Worm (Caenorhabditis elegans) whole organism, L2 larva: Measurements from ENCODE around the gene srd-3.
A peak's percentile ranks its signal among the peaks of the same experiment; 100 is the strongest.

Source experiments
- C34F6.9 ChIP-seq: fragments of 150-350 bp; optimal IDR thresholded peaks from 2 replicates; lab custom pipeline; 2014; ENCODE audit warnings: missing biosample characterization, missing genetic modification characterization
- F13H6.1 ChIP-seq: sonication (generic microtip); optimal IDR thresholded peaks from 2 replicates; lab custom pipeline; 2016; ENCODE audit warnings: missing genetic modification characterization, missing compliant biosample characterization
- R02D3.7 ChIP-seq: fragments of 150-350 bp; optimal IDR thresholded peaks from 2 replicates; lab custom pipeline; 2014; ENCODE audit warnings: missing biosample characterization, missing genetic modification characterization
- ZK546.5 ChIP-seq: sonication (generic microtip); optimal IDR thresholded peaks from 2 replicates; lab custom pipeline; 2017; ENCODE audit warnings: missing biosample characterization, missing genetic modification characterization
- alr-1 ChIP-seq: fragments of 150-350 bp; optimal IDR thresholded peaks from 2 replicates; lab custom pipeline; 2014; ENCODE audit warnings: missing biosample characterization, missing genetic modification characterization
- ama-1 ChIP-seq: fragments of 150-350 bp; optimal IDR thresholded peaks from 2 replicates; lab custom pipeline; 2018; ENCODE audit warnings: inconsistent platforms
- blmp-1 ChIP-seq: sonication (generic microtip); optimal IDR thresholded peaks from 2 replicates; lab custom pipeline; 2017; ENCODE audit warnings: missing genetic modification characterization, mild to moderate bottlenecking, missing compliant biosample characterization, antibody characterized with exemption, moderate library complexity; ENCODE audit not compliant: insufficient read depth
- ceh-16 ChIP-seq: fragments of 150-350 bp; optimal IDR thresholded peaks from 2 replicates; lab custom pipeline; 2014; ENCODE audit warnings: missing biosample characterization, missing genetic modification characterization
- crh-2 ChIP-seq: sonication (generic microtip); optimal IDR thresholded peaks from 2 replicates; lab custom pipeline; 2017; ENCODE audit warnings: missing biosample characterization, missing genetic modification characterization
- dmd-4 ChIP-seq: sonication (generic microtip); optimal IDR thresholded peaks from 2 replicates; lab custom pipeline; 2017; ENCODE audit warnings: missing biosample characterization, missing genetic modification characterization
- egl-27 ChIP-seq: sonication (generic microtip); optimal IDR thresholded peaks from 3 replicates; lab custom pipeline; 2017; ENCODE audit warnings: missing biosample characterization, missing genetic modification reagents, missing genetic modification characterization
- elt-1 ChIP-seq: fragments of 150-350 bp; optimal IDR thresholded peaks from 2 replicates; lab custom pipeline; 2014; ENCODE audit warnings: missing biosample characterization, missing genetic modification characterization
- gmeb-1 ChIP-seq: fragments of 150-350 bp; optimal IDR thresholded peaks from 2 replicates; lab custom pipeline; 2014; ENCODE audit warnings: missing biosample characterization, missing genetic modification characterization
- lin-13 ChIP-seq: fragments of 150-350 bp; optimal IDR thresholded peaks from 2 replicates; lab custom pipeline; 2014; ENCODE audit warnings: missing biosample characterization, missing genetic modification reagents, missing genetic modification characterization
- lin-39 ChIP-seq: fragments of 150-350 bp; optimal IDR thresholded peaks from 2 replicates; lab custom pipeline; 2014; ENCODE audit warnings: missing biosample characterization, missing genetic modification reagents, missing genetic modification characterization
- lsy-2 ChIP-seq, 2 experiments: fragments of 150-350 bp in 1 of 2; sonication (generic microtip) in 1 of 2; optimal IDR thresholded peaks; 2 replicates each; lab custom pipeline; 2014 to 2017; ENCODE audit warnings: missing biosample characterization in 2 of 2, missing genetic modification characterization in 2 of 2
- mab-5 ChIP-seq: fragments of 150-350 bp; optimal IDR thresholded peaks from 2 replicates; lab custom pipeline; 2014; ENCODE audit warnings: missing biosample characterization, missing genetic modification characterization
- mbf-1 ChIP-seq: sonication (generic microtip); optimal IDR thresholded peaks from 2 replicates; lab custom pipeline; 2017; ENCODE audit warnings: missing biosample characterization, missing genetic modification characterization
- mdl-1 ChIP-seq, 2 experiments: fragments of 150-350 bp in 1 of 2; sonication (generic microtip) in 1 of 2; optimal IDR thresholded peaks; 2 replicates each; lab custom pipeline; 2017; ENCODE audit warnings: missing biosample characterization in 2 of 2, missing genetic modification characterization in 2 of 2
- nhr-10 ChIP-seq: sonication (generic microtip); optimal IDR thresholded peaks from 2 replicates; lab custom pipeline; 2017; ENCODE audit warnings: missing biosample characterization, missing genetic modification characterization
- nhr-11 ChIP-seq: fragments of 150-350 bp; optimal IDR thresholded peaks from 2 replicates; lab custom pipeline; 2014; ENCODE audit warnings: missing biosample characterization, missing genetic modification characterization
- nhr-12 ChIP-seq: fragments of 150-350 bp; optimal IDR thresholded peaks from 2 replicates; lab custom pipeline; 2014; ENCODE audit warnings: missing biosample characterization, missing genetic modification characterization
- nhr-21 ChIP-seq: fragments of 150-350 bp; optimal IDR thresholded peaks from 2 replicates; lab custom pipeline; 2014; ENCODE audit warnings: missing biosample characterization, missing genetic modification characterization
- nhr-23 ChIP-seq: fragments of 150-350 bp; optimal IDR thresholded peaks from 2 replicates; lab custom pipeline; 2014; ENCODE audit warnings: missing biosample characterization, missing genetic modification reagents, missing genetic modification characterization
- nhr-25 ChIP-seq: fragments of 150-350 bp; sonication (generic microtip); optimal IDR thresholded peaks from 3 replicates; lab custom pipeline; 2014; ENCODE audit warnings: missing biosample characterization, missing genetic modification characterization
- nhr-6 ChIP-seq: fragments of 150-350 bp; optimal IDR thresholded peaks from 2 replicates; lab custom pipeline; 2014; ENCODE audit warnings: missing biosample characterization, missing genetic modification characterization
- nhr-77 ChIP-seq: fragments of 150-350 bp; optimal IDR thresholded peaks from 2 replicates; lab custom pipeline; 2014; ENCODE audit warnings: missing biosample characterization, missing genetic modification characterization
- sma-3 ChIP-seq: sonication (generic microtip); optimal IDR thresholded peaks from 2 replicates; lab custom pipeline; 2016; ENCODE audit warnings: missing genetic modification reagents, missing genetic modification characterization, missing compliant biosample characterization
- sma-9 ChIP-seq, 2 experiments: fragments of 150-350 bp in 1 of 2; sonication (generic microtip) in 1 of 2; optimal IDR thresholded peaks; 2 replicates each; lab custom pipeline; 2014 to 2016; ENCODE audit warnings: missing genetic modification characterization in 2 of 2, mild to moderate bottlenecking in 1 of 2, missing biosample characterization in 1 of 2, missing compliant biosample characterization in 1 of 2, missing genetic modification reagents in 1 of 2, moderate library complexity in 1 of 2
- snpc-4 ChIP-seq: fragments of 150-350 bp; optimal IDR thresholded peaks from 2 replicates; lab custom pipeline; 2014; ENCODE audit warnings: missing biosample characterization, missing genetic modification characterization
- unc-39 ChIP-seq: fragments of 150-350 bp; optimal IDR thresholded peaks from 2 replicates; lab custom pipeline; 2014; ENCODE audit warnings: missing biosample characterization, missing genetic modification characterization
- unc-62 ChIP-seq: fragments of 150-350 bp; optimal IDR thresholded peaks from 2 replicates; lab custom pipeline; 2014; ENCODE audit warnings: missing biosample characterization, missing genetic modification reagents, missing genetic modification characterization
- ztf-1 ChIP-seq: fragments of 200-800 bp; sonication (Bioruptor generic); conservative IDR thresholded peaks from 2 replicates; pipeline ENCODE4 v1.3.6; 2022; ENCODE audit warnings: missing genetic modification characterization, missing compliant biosample characterization
- ztf-11 ChIP-seq: sonication (generic microtip); optimal IDR thresholded peaks from 2 replicates; lab custom pipeline; 2017; ENCODE audit warnings: missing biosample characterization, missing genetic modification characterization
- ztf-4 ChIP-seq: fragments of 150-350 bp; optimal IDR thresholded peaks from 2 replicates; lab custom pipeline; 2014; ENCODE audit warnings: missing biosample characterization, missing genetic modification characterization

Gene srd-3

ce11 chrII:128929-129328, at the start of gene srd-3:
Gene srd-3, minus strand, starts transcription at chrII:129029.
- TF ChIP-seq mab-5 (tag; lab: Kevin White, UChicago) (no peak), dmd-4 (tag; lab: Kevin White, UChicago) (no peak), nhr-12 (no peak), gmeb-1 (tag; lab: Kevin White, UChicago) (no peak), nhr-6 (no peak), nhr-21 (tag; lab: Kevin White, UChicago) (no peak), elt-1 (tag; lab: Kevin White, UChicago) (no peak), lin-39 (no peak), egl-27 (tag; lab: Kevin White, UChicago) (no peak), sma-3 (GFP tag; lab: Kevin White, UChicago) (no peak)

ce11 chrII:178146-178545, 49.3 kb upstream of the srd-3 start:
- TF ChIP-seq nhr-25 (tag; lab: Kevin White, UChicago) (peak; percentile 65), blmp-1 (tag; lab: Kevin White, UChicago) (peak; percentile 39), R02D3.7 (tag; lab: Kevin White, UChicago) (no peak)

ce11 chrII:176622-177021, 47.8 kb upstream of the srd-3 start:
- no peak for TF ChIP-seq lsy-2 (tag; optimal IDR thresholded peaks at IDR 0.05; lab: Kevin White, UChicago)
- peak; percentile 46 for TF ChIP-seq nhr-25 (tag; lab: Kevin White, UChicago)
- TF ChIP-seq, all 48 proteins: peak for 1

DNA sequence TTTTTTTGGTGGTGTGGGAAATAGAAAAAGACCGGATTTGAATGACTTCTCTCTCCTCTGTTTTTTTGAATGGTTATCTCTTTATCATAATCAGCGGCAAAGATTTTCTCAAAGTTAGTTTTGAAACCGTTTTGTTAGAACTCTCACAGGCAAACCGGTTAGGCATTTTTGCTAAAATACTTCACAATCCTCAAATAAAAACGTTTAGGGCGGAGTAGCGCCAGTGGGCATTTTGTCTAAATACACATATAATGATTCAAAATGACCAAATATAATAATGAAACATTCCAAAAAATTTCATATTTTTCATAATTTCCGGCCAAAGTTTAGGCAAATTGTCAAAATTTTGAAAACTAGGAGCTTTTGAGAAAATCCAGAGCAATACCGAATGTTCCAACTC, 47.0 kb upstream of the srd-3 start, which contains the start of gene T01D1.3:
T01D1.3 (minus strand) TSS at position 101 of the 400 bp plus-strand sequence.
- TF ChIP-seq mab-5 (tag; lab: Kevin White, UChicago), result no peak
- no peak for TF ChIP-seq nhr-25 (tag; lab: Kevin White, UChicago)
- no peak for TF ChIP-seq ceh-16 (tag; lab: Kevin White, UChicago)
- no peak for TF ChIP-seq alr-1
- no peak for TF ChIP-seq snpc-4 (tag; lab: Kevin White, UChicago)
- no peak for TF ChIP-seq nhr-12
- no peak for TF ChIP-seq sma-9 (GFP tag; optimal IDR thresholded peaks at IDR 0.05; lab: Kevin White, UChicago)
- TF ChIP-seq sma-9 (tag; optimal IDR thresholded peaks at IDR 0.05; lab: Kevin White, UChicago), result no peak
- no peak for TF ChIP-seq lsy-2 (tag; optimal IDR thresholded peaks at IDR 0.05; lab: Kevin White, UChicago)
- no peak for TF ChIP-seq nhr-11 (tag; lab: Kevin White, UChicago)
- TF ChIP-seq lin-13 (GFP tag; lab: Kevin White, UChicago), result no peak
- no peak for TF ChIP-seq nhr-77 (tag; lab: Kevin White, UChicago)
- no peak for TF ChIP-seq crh-2 (tag; lab: Kevin White, UChicago)
- no peak for TF ChIP-seq nhr-23 (tag; lab: Kevin White, UChicago)

DNA sequence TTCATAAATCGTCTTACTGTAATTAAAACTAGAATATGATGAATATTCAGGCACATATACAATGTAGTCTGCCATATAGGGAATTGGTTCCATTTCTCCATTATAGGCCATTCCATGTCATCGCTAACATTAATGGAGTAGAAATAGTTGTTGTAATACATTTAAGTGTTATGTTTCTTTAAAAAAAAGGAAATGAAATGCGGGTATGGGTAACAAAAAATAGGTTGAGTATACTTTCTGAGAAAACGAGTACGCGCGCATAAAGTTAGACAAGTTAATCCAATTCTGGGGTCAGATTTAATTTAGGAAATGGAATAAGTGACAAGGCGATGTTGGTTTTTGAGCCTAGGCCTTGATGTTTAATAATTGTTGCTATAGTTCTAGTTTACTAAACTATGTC, 44.9 kb upstream of the srd-3 start, which contains the start of gene T01D1.7:
T01D1.7 (minus strand) TSS at position 101 of the 400 bp plus-strand sequence.
- peak; percentile 23 for TF ChIP-seq nhr-21 (tag; lab: Kevin White, UChicago)
- TF ChIP-seq sma-9 (GFP tag; optimal IDR thresholded peaks at IDR 0.05; lab: Kevin White, UChicago), result peak; percentile 0
- TF ChIP-seq sma-9 (tag; optimal IDR thresholded peaks at IDR 0.05; lab: Kevin White, UChicago), result no peak
- no peak for TF ChIP-seq ztf-11 (tag; lab: Kevin White, UChicago)

ce11 chrII:163229-163628, 34.4 kb upstream of the srd-3 start:
- TF ChIP-seq elt-1 (tag; lab: Kevin White, UChicago) (no peak), sma-3 (GFP tag; lab: Kevin White, UChicago) (no peak), nhr-10 (tag; lab: Kevin White, UChicago) (no peak), blmp-1 (tag; lab: Kevin White, UChicago) (no peak), ama-1 (lab: Kevin White, UChicago) (no peak), ztf-4 (tag; lab: Kevin White, UChicago) (no peak), ztf-1 (GFP tag; lab: Robert Waterston, UW) (no peak), nhr-6 (no peak), ZK546.5 (tag; lab: Kevin White, UChicago) (no peak), C34F6.9 (tag; lab: Kevin White, UChicago) (no peak), mbf-1 (tag; lab: Kevin White, UChicago) (no peak), unc-39 (tag; lab: Kevin White, UChicago) (no peak), dmd-4 (tag; lab: Kevin White, UChicago) (no peak), unc-62 (no peak), sma-9 (GFP tag; optimal IDR thresholded peaks at IDR 0.05; lab: Kevin White, UChicago) (no peak), sma-9 (tag; optimal IDR thresholded peaks at IDR 0.05; lab: Kevin White, UChicago) (no peak), F13H6.1 (tag; lab: Kevin White, UChicago) (no peak), mdl-1 (tag; optimal IDR thresholded peaks at IDR 0.05; lab: Kevin White, UChicago) (no peak), nhr-23 (tag; lab: Kevin White, UChicago) (no peak)
